Worm (Caenorhabditis elegans): ENCODE measurements around the gene Y5F2A.4.

Y5F2A.4 gene

DNA sequence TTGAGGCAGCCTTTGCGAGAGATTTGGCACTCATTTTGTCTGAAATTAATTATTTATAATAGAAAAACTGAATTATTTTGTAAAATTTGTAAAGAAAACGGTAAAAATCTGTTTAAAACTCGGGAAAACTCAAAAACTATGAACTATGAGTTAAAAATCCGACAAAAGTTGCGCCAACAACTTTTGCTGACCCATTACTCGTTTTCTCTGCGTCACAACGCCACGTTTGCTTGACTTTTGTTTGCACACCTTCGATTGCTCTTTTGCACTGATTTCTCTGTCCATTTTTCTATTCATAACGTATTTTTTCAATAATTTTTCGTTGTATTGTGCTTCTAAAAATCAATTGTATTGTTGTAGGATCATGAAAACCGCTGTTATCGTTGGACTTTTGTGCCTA lies 42.2 kb downstream of the Y5F2A.4 start, which contains the start of gene fkb-1:
Gene fkb-1, plus strand, starts transcription at position 361 of the 400 bp plus-strand sequence.
- peak; percentile 77 for TF ChIP-seq zag-1 (tag; optimal IDR thresholded peaks at IDR 0.05)
- TF ChIP-seq nhr-10 (tag; optimal IDR thresholded peaks at IDR 0.05): no peak
- TF ChIP-seq fos-1 (tag; optimal IDR thresholded peaks at IDR 0.05): peak; percentile 74
- TF ChIP-seq nhr-25 (tag; optimal IDR thresholded peaks at IDR 0.05): peak; percentile 38
- TF ChIP-seq dmd-4 (tag; optimal IDR thresholded peaks at IDR 0.05): no peak
- peak; percentile 19 for TF ChIP-seq nhr-21 (tag; optimal IDR thresholded peaks at IDR 0.05)
- TF ChIP-seq ceh-16 (tag; optimal IDR thresholded peaks at IDR 0.05): no peak
- peak; percentile 49 to 83 for TF ChIP-seq lsy-2 (tag; optimal IDR thresholded peaks at IDR 0.05)
- TF ChIP-seq ztf-4 (tag; optimal IDR thresholded peaks at IDR 0.05): no peak
- peak; percentile 32 for TF ChIP-seq sma-3 (GFP tag; optimal IDR thresholded peaks at IDR 0.05)
- TF ChIP-seq sem-4 (tag; optimal IDR thresholded peaks at IDR 0.05): peak; percentile 42
- TF ChIP-seq nhr-77 (tag; optimal IDR thresholded peaks at IDR 0.05): no peak
- peak; percentile 50 for TF ChIP-seq lin-13 (GFP tag; optimal IDR thresholded peaks at IDR 0.05)
- TF ChIP-seq lin-11 (tag; optimal IDR thresholded peaks at IDR 0.05): peak; percentile 44
- no peak for TF ChIP-seq R02D3.7 (tag; optimal IDR thresholded peaks at IDR 0.05)
- no peak for TF ChIP-seq unc-62 (GFP tag; optimal IDR thresholded peaks at IDR 0.05)
- TF ChIP-seq ZK546.5 (tag; optimal IDR thresholded peaks at IDR 0.05): no peak
- no peak for TF ChIP-seq ama-1 (optimal IDR thresholded peaks at IDR 0.05)
- TF ChIP-seq crh-2 (tag; optimal IDR thresholded peaks at IDR 0.05): peak; percentile 98
- no peak for TF ChIP-seq aly-2 (tag; optimal IDR thresholded peaks at IDR 0.05)
- no peak for TF ChIP-seq ceh-82 (tag; optimal IDR thresholded peaks at IDR 0.05)
- no peak for TF ChIP-seq mdl-1 (tag; optimal IDR thresholded peaks at IDR 0.05)
- TF ChIP-seq C34F6.9 (tag; optimal IDR thresholded peaks at IDR 0.05): peak; percentile 87
- no peak for TF ChIP-seq nhr-23 (tag; optimal IDR thresholded peaks at IDR 0.05)
- peak; percentile 59 for TF ChIP-seq F13H6.1 (tag; optimal IDR thresholded peaks at IDR 0.05)
- no peak for TF ChIP-seq elt-1 (tag; optimal IDR thresholded peaks at IDR 0.05)
- TF ChIP-seq sma-9 (GFP tag; optimal IDR thresholded peaks at IDR 0.05): peak; percentile 76
- TF ChIP-seq sma-9 (tag; optimal IDR thresholded peaks at IDR 0.05): no peak
- TF ChIP-seq unc-55 (GFP tag; optimal IDR thresholded peaks at IDR 0.05): peak; percentile 79
- TF ChIP-seq alr-1 (tag; optimal IDR thresholded peaks at IDR 0.05): no peak
- TF ChIP-seq gmeb-1 (tag; optimal IDR thresholded peaks at IDR 0.05): peak; percentile 77
- no peak for TF ChIP-seq mbf-1 (tag; optimal IDR thresholded peaks at IDR 0.05)
- peak; percentile 45 for TF ChIP-seq nhr-6 (tag; optimal IDR thresholded peaks at IDR 0.05)
- TF ChIP-seq nhr-129 (tag; optimal IDR thresholded peaks at IDR 0.05): peak; percentile 72
- TF ChIP-seq mab-5 (tag; optimal IDR thresholded peaks at IDR 0.05): no peak

DNA sequence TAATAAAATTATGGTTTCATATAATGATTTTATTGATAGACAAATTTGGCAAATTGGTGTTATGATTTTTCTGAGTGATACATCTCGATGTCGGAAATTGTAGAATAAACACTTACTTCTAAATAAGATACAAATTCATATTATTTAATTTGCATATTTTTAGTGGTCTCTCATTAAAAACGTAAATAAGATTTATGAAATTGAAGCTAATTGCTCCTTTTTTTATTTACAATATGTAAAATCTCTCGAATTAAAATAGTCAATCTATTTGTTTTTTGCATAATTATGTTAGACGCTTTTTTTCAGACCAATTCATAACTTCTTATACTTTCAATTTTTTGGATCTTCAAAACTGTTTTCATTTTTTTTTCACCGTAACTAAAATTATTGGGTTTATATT lies 46.1 kb downstream of the Y5F2A.4 start, which contains the start of gene hrg-6:
Gene hrg-6, plus strand, starts transcription at position 301 of the 400 bp plus-strand sequence.
- TF ChIP-seq nhr-11 (tag; optimal IDR thresholded peaks at IDR 0.05): no peak
- no peak for TF ChIP-seq sma-3 (GFP tag; optimal IDR thresholded peaks at IDR 0.05)
- TF ChIP-seq nhr-21 (tag; optimal IDR thresholded peaks at IDR 0.05): no peak
- TF ChIP-seq lin-39 (tag; optimal IDR thresholded peaks at IDR 0.05): no peak
- TF ChIP-seq skn-1 (tag; optimal IDR thresholded peaks at IDR 0.05): no peak
- no peak for TF ChIP-seq unc-62 (GFP tag; optimal IDR thresholded peaks at IDR 0.05)
- no peak for TF ChIP-seq nhr-129 (tag; optimal IDR thresholded peaks at IDR 0.05)
- TF ChIP-seq nhr-25 (tag; optimal IDR thresholded peaks at IDR 0.05): no peak
- TF ChIP-seq ZK546.5 (tag; optimal IDR thresholded peaks at IDR 0.05): no peak
- no peak for TF ChIP-seq ztf-1 (GFP tag; conservative IDR thresholded peaks at IDR 0.05)

DNA sequence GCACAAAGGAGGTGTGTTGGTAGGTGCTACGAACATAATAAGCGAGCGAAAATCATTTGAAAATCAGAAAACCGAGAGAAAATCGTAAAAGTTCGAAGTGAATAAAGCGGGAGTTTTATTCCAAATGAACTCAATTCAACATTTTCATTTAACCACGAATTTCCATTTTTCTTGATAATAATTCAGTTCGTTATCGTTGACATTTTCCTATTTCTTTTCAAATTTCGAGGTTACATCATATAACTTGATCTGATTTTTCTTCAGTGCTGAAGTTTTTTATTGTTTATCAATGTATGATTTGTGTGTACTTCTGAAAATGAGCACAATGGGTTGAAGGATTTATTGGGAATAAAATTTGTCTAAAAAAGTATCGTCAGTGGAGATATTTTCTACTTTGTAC lies 46.7 kb downstream of the Y5F2A.4 start:
- TF ChIP-seq crh-2 (tag; optimal IDR thresholded peaks at IDR 0.05) (peak; percentile 50), elt-1 (tag; optimal IDR thresholded peaks at IDR 0.05) (no peak), fos-1 (tag; optimal IDR thresholded peaks at IDR 0.05) (peak; percentile 83), ceh-16 (tag; optimal IDR thresholded peaks at IDR 0.05) (no peak), nhr-129 (tag; optimal IDR thresholded peaks at IDR 0.05) (peak; percentile 57), gmeb-1 (tag; optimal IDR thresholded peaks at IDR 0.05) (peak; percentile 20)

DNA sequence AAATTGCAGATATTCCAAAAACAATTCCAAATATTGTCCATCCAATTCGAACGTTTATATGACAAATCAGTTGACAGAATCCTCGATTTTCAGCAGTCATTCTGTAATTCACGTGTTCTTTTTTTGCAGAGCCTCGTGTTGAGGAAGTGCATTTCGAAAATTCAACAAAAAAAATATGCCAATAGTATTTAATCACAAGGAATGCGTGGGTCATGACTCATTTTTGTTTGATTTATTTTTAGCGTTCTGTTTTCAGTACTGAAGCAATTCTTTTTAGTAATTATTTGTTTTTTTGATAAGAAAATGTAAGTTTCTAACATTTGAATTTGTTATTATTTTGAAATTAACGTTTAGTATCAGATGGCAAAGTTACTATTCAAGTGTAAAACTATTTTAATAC lies 47.5 kb downstream of the Y5F2A.4 start, which contains the start of gene hrg-4:
Gene hrg-4, minus strand, starts transcription at position 101 of the 400 bp plus-strand sequence.
- TF ChIP-seq crh-2 (tag; optimal IDR thresholded peaks at IDR 0.05) (no peak), nhr-129 (tag; optimal IDR thresholded peaks at IDR 0.05) (no peak), lin-13 (GFP tag; optimal IDR thresholded peaks at IDR 0.05) (no peak), lin-39 (tag; optimal IDR thresholded peaks at IDR 0.05) (no peak), blmp-1 (tag; optimal IDR thresholded peaks at IDR 0.05; ENCODE audit: insufficient read depth) (no peak), Y55F3AM.14 (GFP tag; optimal IDR thresholded peaks at IDR 0.05) (no peak), aly-2 (tag; optimal IDR thresholded peaks at IDR 0.05) (no peak), F13H6.1 (tag; optimal IDR thresholded peaks at IDR 0.05) (no peak), nhr-77 (tag; optimal IDR thresholded peaks at IDR 0.05) (no peak), lsy-2 (tag; optimal IDR thresholded peaks at IDR 0.05) (no peak), ceh-16 (tag; optimal IDR thresholded peaks at IDR 0.05) (no peak), ztf-4 (tag; optimal IDR thresholded peaks at IDR 0.05) (no peak), nhr-11 (tag; optimal IDR thresholded peaks at IDR 0.05) (no peak), sem-4 (tag; optimal IDR thresholded peaks at IDR 0.05) (no peak), dmd-4 (tag; optimal IDR thresholded peaks at IDR 0.05) (no peak), egl-27 (tag; optimal IDR thresholded peaks at IDR 0.05) (no peak), snpc-4 (tag; optimal IDR thresholded peaks at IDR 0.05) (no peak)
